Worm (Caenorhabditis elegans): ENCODE data around the gene pes-8.

pes-8 gene

ce11 chrX:9210086-9210485 is 41.5 kb upstream of the pes-8 start (continued):
- no peak for TF ChIP-seq ZK546.5 (tag; optimal IDR thresholded peaks at IDR 0.05)
- no peak for TF ChIP-seq nhr-6 (tag; optimal IDR thresholded peaks at IDR 0.05)

- TF ChIP-seq nhr-237 (tag; optimal IDR thresholded peaks at IDR 0.05) (no peak), cey-2 (tag; optimal IDR thresholded peaks at IDR 0.05; ENCODE audit: borderline replicate concordance, insufficient read depth) (no peak), mdl-1 (tag; optimal IDR thresholded peaks at IDR 0.05) (peak in 1 of 2 experiments; percentile 53), set-16 (GFP tag; IDR thresholded peaks at IDR 0.05) (no peak), spr-1 (tag; optimal IDR thresholded peaks at IDR 0.05) (no peak), nhr-28 (tag; optimal IDR thresholded peaks at IDR 0.05) (peak; percentile 69), dmd-6 (GFP tag; IDR thresholded peaks at IDR 0.05) (peak; percentile 78), zip-11 (GFP tag; IDR thresholded peaks at IDR 0.05) (no peak), ZK337.2 (GFP tag; IDR thresholded peaks at IDR 0.05) (no peak), hlh-30 (tag; optimal IDR thresholded peaks at IDR 0.05; ENCODE audit: insufficient read depth) (peak; percentile 20), madf-5 (GFP tag; IDR thresholded peaks at IDR 0.05) (no peak), F10B5.3 (tag; optimal IDR thresholded peaks at IDR 0.05) (no peak), daf-16 (GFP tag; optimal IDR thresholded peaks at IDR 0.05) (no peak), daf-16 (tag; optimal IDR thresholded peaks at IDR 0.05) (peak; percentile 86), aly-2 (tag; optimal IDR thresholded peaks at IDR 0.05) (no peak), mxl-3 (GFP tag; optimal IDR thresholded peaks at IDR 0.05) (peak; percentile 48), ceh-82 (tag; optimal IDR thresholded peaks at IDR 0.05) (no peak), nhr-77 (tag; optimal IDR thresholded peaks at IDR 0.05) (peak; percentile 55), lsy-2 (tag; optimal IDR thresholded peaks at IDR 0.05) (no peak), rbr-2 (tag; optimal IDR thresholded peaks at IDR 0.05) (no peak), hlh-11 (tag; optimal IDR thresholded peaks at IDR 0.05) (peak; percentile 40), madf-9 (GFP tag; conservative IDR thresholded peaks at IDR 0.05) (no peak), pqm-1 (tag; optimal IDR thresholded peaks at IDR 0.05) (peak; percentile 88), dve-1 (tag; optimal IDR thresholded peaks at IDR 0.05; ENCODE audit: insufficient read depth) (peak; percentile 62), unc-39 (tag; optimal IDR thresholded peaks at IDR 0.05) (no peak), ceh-62 (tag; optimal IDR thresholded peaks at IDR 0.05) (no peak), dpl-1 (GFP tag; optimal IDR thresholded peaks at IDR 0.05) (no peak), ZK546.5 (tag; optimal IDR thresholded peaks at IDR 0.05) (no peak)
Observed at ce11 chrX:9212675-9213074, 38.9 kb upstream of the pes-8 start.

- peak; percentile 67 for TF ChIP-seq mxl-3 (GFP tag; optimal IDR thresholded peaks at IDR 0.05)
- TF ChIP-seq duxl-1 (tag; optimal IDR thresholded peaks at IDR 0.05; ENCODE audit: poor library complexity): no peak
- TF ChIP-seq nhr-28 (tag; optimal IDR thresholded peaks at IDR 0.05): peak; percentile 88
- peak; percentile 82 for TF ChIP-seq dmd-6 (GFP tag; IDR thresholded peaks at IDR 0.05)
- peak; percentile 42 for TF ChIP-seq nhr-25 (tag; optimal IDR thresholded peaks at IDR 0.05; ENCODE audit: borderline replicate concordance, insufficient read depth)
- TF ChIP-seq hif-1 (tag; optimal IDR thresholded peaks at IDR 0.05): peak in 1 of 2 experiments; percentile 36
- peak in 1 of 2 experiments; percentile 84 for TF ChIP-seq unc-62 (GFP tag; optimal IDR thresholded peaks at IDR 0.05 in 1 of 2)
- TF ChIP-seq unc-62 (tag; optimal IDR thresholded peaks at IDR 0.05): no peak
- TF ChIP-seq tra-1 (GFP tag; IDR thresholded peaks at IDR 0.05): 0 out of 2 replicates have a peak, but pooled peaks have one; percentile 39
- peak; percentile 97 for TF ChIP-seq aha-1 (tag)
- TF ChIP-seq nhr-48 (tag; optimal IDR thresholded peaks at IDR 0.05): peak; percentile 83
- TF ChIP-seq hmg-1.1 (GFP tag; IDR thresholded peaks at IDR 0.05): no peak
- TF ChIP-seq skn-1 (tag; optimal IDR thresholded peaks at IDR 0.05): no peak
- peak; percentile 76 for TF ChIP-seq nhr-77 (tag; optimal IDR thresholded peaks at IDR 0.05)
- no peak for TF ChIP-seq Y75B8A.6 (GFP tag; IDR thresholded peaks at IDR 0.05)
- peak; percentile 15 to 91 for TF ChIP-seq mdl-1 (tag; optimal IDR thresholded peaks at IDR 0.05)
- peak; percentile 84 for TF ChIP-seq hlh-30 (tag; optimal IDR thresholded peaks at IDR 0.05; ENCODE audit: insufficient read depth)
- TF ChIP-seq dve-1 (tag; optimal IDR thresholded peaks at IDR 0.05; ENCODE audit: insufficient read depth): peak; percentile 76
- peak; percentile 41 for TF ChIP-seq nhr-10 (tag; optimal IDR thresholded peaks at IDR 0.05)
- no peak for TF ChIP-seq nhr-111 (GFP tag; optimal IDR thresholded peaks at IDR 0.05)
- peak; percentile 31 for TF ChIP-seq mep-1 (tag; optimal IDR thresholded peaks at IDR 0.05)
- TF ChIP-seq hlh-11 (tag; optimal IDR thresholded peaks at IDR 0.05): peak; percentile 84
- no peak for TF ChIP-seq dmd-8 (GFP tag; IDR thresholded peaks at IDR 0.05)
- TF ChIP-seq gei-8 (GFP tag; optimal IDR thresholded peaks at IDR 0.05): peak; percentile 22
- no peak for TF ChIP-seq T26A8.4 (GFP tag; IDR thresholded peaks at IDR 0.05)
- no peak for TF ChIP-seq daf-16 (GFP tag; optimal IDR thresholded peaks at IDR 0.05)
- peak; percentile 81 for TF ChIP-seq daf-16 (tag; optimal IDR thresholded peaks at IDR 0.05)
- TF ChIP-seq madf-9 (GFP tag; conservative IDR thresholded peaks at IDR 0.05): no peak
- TF ChIP-seq lin-1 (GFP tag; IDR thresholded peaks at IDR 0.05): no peak
Observed at ce11 chrX:9213873-9214341, 37.7 kb upstream of the pes-8 start, which contains the start of gene C35B8.3. Gene C35B8.3 (plus strand): TSS chrX:9213923.
